Fruit fly (Drosophila melanogaster): ENCODE data around the gene CG12496.

CG12496 gene

dm6 chrX:2362414-2362813 is 48.3 kb downstream of the CG12496 start (continued):
- TF ChIP-seq Meics (GFP tag; optimal IDR thresholded peaks at IDR 0.05) (no peak), CG12071 (GFP tag; optimal IDR thresholded peaks at IDR 0.05) (no peak), sens (GFP tag) (peak; percentile 52), exex (tag; optimal IDR thresholded peaks at IDR 0.05) (no peak), Med (GFP tag) (peak; percentile 18), Hand (GFP tag; optimal IDR thresholded peaks at IDR 0.05) (no peak), Dref (GFP tag; IDR thresholded peaks at IDR 0.05) (no peak), tgo (GFP tag; IDR thresholded peaks at IDR 0.05) (no peak), ERR (GFP tag; optimal IDR thresholded peaks at IDR 0.05) (peak; percentile 50), mld (GFP tag; IDR thresholded peaks at IDR 0.05; ENCODE audit: partially characterized antibody) (no peak), insv (GFP tag; optimal IDR thresholded peaks at IDR 0.05) (no peak), CG9932 (GFP tag; IDR thresholded peaks at IDR 0.05) (no peak), CG5180 (GFP tag; optimal IDR thresholded peaks at IDR 0.05) (no peak), chinmo (GFP tag; IDR thresholded peaks at IDR 0.05; ENCODE audit: partially characterized antibody) (0 out of 4 replicates have a peak, but pooled peaks have one; percentile 57), Trl (optimal IDR thresholded peaks at IDR 0.05) (no peak), Trl (GFP tag; optimal IDR thresholded peaks at IDR 0.05) (no peak), CG18476 (GFP tag; optimal IDR thresholded peaks at IDR 0.05) (no peak), br (optimal IDR thresholded peaks at IDR 0.05) (no peak), twi (tag; optimal IDR thresholded peaks at IDR 0.05) (no peak), Dek (tag; optimal IDR thresholded peaks at IDR 0.05) (no peak), CG16779 (GFP tag; IDR thresholded peaks at IDR 0.05) (no peak), stc (GFP tag; IDR thresholded peaks at IDR 0.05) (no peak), ems (GFP tag; optimal IDR thresholded peaks at IDR 0.05) (no peak), CG1529 (GFP tag; optimal IDR thresholded peaks at IDR 0.05) (no peak), CG6272 (GFP tag; IDR thresholded peaks at IDR 0.05) (no peak), psq (GFP tag; optimal IDR thresholded peaks at IDR 0.05) (no peak), ap (GFP tag; IDR thresholded peaks at IDR 0.05) (no peak), CG31388 (GFP tag; optimal IDR thresholded peaks at IDR 0.05) (no peak), sens-2 (GFP tag; IDR thresholded peaks at IDR 0.05) (no peak), NFAT (GFP tag; IDR thresholded peaks at IDR 0.05) (no peak)

- TF ChIP-seq PHDP (tag; optimal IDR thresholded peaks at IDR 0.05) (no peak), Ets65A (GFP tag) (peak; percentile 23), CG12769 (tag; optimal IDR thresholded peaks at IDR 0.05) (no peak), vvl (GFP tag; IDR thresholded peaks at IDR 0.05) (peak; percentile 32; the same call in 1 of the 2 replicates)
These were observed 49.7 kb downstream of the CG12496 start for dm6 chrX:2360992-2361391.

- no peak for TF ChIP-seq nerfin-2 (GFP tag; IDR thresholded peaks at IDR 0.05; ENCODE audit: partially characterized antibody)
- TF ChIP-seq luna (GFP tag; optimal IDR thresholded peaks at IDR 0.05), result no peak
- TF ChIP-seq CG6175 (GFP tag; IDR thresholded peaks at IDR 0.05), result no peak
- TF ChIP-seq CG7987 (GFP tag; optimal IDR thresholded peaks at IDR 0.05), result no peak
- no peak for TF ChIP-seq CG16779 (GFP tag; IDR thresholded peaks at IDR 0.05)
- TF ChIP-seq CG7963 (GFP tag; IDR thresholded peaks at IDR 0.05; ENCODE audit: partially characterized antibody), result no peak
- no peak for TF ChIP-seq CG9437 (GFP tag; optimal IDR thresholded peaks at IDR 0.05)
- TF ChIP-seq al (GFP tag; IDR thresholded peaks at IDR 0.05), result no peak
- TF ChIP-seq ssp (GFP tag; IDR thresholded peaks at IDR 0.05), result no peak
- TF ChIP-seq CG34376 (GFP tag; optimal IDR thresholded peaks at IDR 0.05), result no peak
- TF ChIP-seq CG32772 (GFP tag; IDR thresholded peaks at IDR 0.05), result no peak
- TF ChIP-seq Nf-YC (tag; optimal IDR thresholded peaks at IDR 0.05), result no peak
- no peak for TF ChIP-seq cas (GFP tag; IDR thresholded peaks at IDR 0.05)
- no peak for TF ChIP-seq CG13775 (GFP tag; optimal IDR thresholded peaks at IDR 0.05)
- no peak for TF ChIP-seq CG13296 (GFP tag; optimal IDR thresholded peaks at IDR 0.05)
- no peak for TF ChIP-seq CG18476 (GFP tag; optimal IDR thresholded peaks at IDR 0.05)
- no peak for TF ChIP-seq Mad (GFP tag; optimal IDR thresholded peaks at IDR 0.05)
- TF ChIP-seq salm (tag; optimal IDR thresholded peaks at IDR 0.05), result no peak
- TF ChIP-seq ERR (GFP tag; optimal IDR thresholded peaks at IDR 0.05), result no peak
- TF ChIP-seq danr (GFP tag; IDR thresholded peaks at IDR 0.05), result no peak
- no peak for TF ChIP-seq CG8765 (GFP tag; IDR thresholded peaks at IDR 0.05)
- TF ChIP-seq dpn (GFP tag; optimal IDR thresholded peaks at IDR 0.05), result peak in 1 of 2 experiments; percentile 3
These were observed 50.9 kb downstream of the CG12496 start for dm6 chrX:2359845-2360244.

Measured in whole organism, embryonic.